Fruit fly (Drosophila melanogaster): ENCODE data around the gene dmt.

dmt gene

dm6 chr3R:9759360-9760191, 48.6 kb downstream of the dmt start, which contains the start of gene Mpi (continued):
- no peak for TF ChIP-seq chn (GFP tag; optimal IDR thresholded peaks at IDR 0.05)
- TF ChIP-seq CG7963 (GFP tag; IDR thresholded peaks at IDR 0.05; ENCODE audit: partially characterized antibody): no peak
- no peak for TF ChIP-seq corto (GFP tag; optimal IDR thresholded peaks at IDR 0.05)
- TF ChIP-seq klu (GFP tag; IDR thresholded peaks at IDR 0.05): no peak
- TF ChIP-seq Sry-β (GFP tag; optimal IDR thresholded peaks at IDR 0.05): no peak
- peak; percentile 77 for TF ChIP-seq Sry-δ (GFP tag; optimal IDR thresholded peaks at IDR 0.05)
- TF ChIP-seq Spps (tag; optimal IDR thresholded peaks at IDR 0.05): no peak
- TF ChIP-seq dmrt11E (tag; optimal IDR thresholded peaks at IDR 0.05): peak; percentile 49
- no peak for TF ChIP-seq sisA (GFP tag; IDR thresholded peaks at IDR 0.05)
- TF ChIP-seq Taf1 (GFP tag; IDR thresholded peaks at IDR 0.05): no peak
- TF ChIP-seq CG9932 (GFP tag; IDR thresholded peaks at IDR 0.05): peak; percentile 36
- TF ChIP-seq CG10274 (GFP tag; optimal IDR thresholded peaks at IDR 0.05): no peak
- TF ChIP-seq Myb (GFP tag; optimal IDR thresholded peaks at IDR 0.05): no peak
- no peak; the same call in 1 of the 3 replicates for TF ChIP-seq HLH4C (GFP tag; IDR thresholded peaks at IDR 0.05; ENCODE audit: partially characterized antibody)
- peak; percentile 62 for TF ChIP-seq CG12659 (GFP tag; optimal IDR thresholded peaks at IDR 0.05)
- TF ChIP-seq Doc3 (GFP tag; IDR thresholded peaks at IDR 0.05; ENCODE audit: partially characterized antibody): peak; percentile 53; the same call in 2 of the 3 replicates
- TF ChIP-seq tio (GFP tag; optimal IDR thresholded peaks at IDR 0.05): no peak
- no peak for TF ChIP-seq ken (GFP tag; IDR thresholded peaks at IDR 0.05)
- no peak for TF ChIP-seq CG11085 (GFP tag; IDR thresholded peaks at IDR 0.05)
- no peak for TF ChIP-seq gsb-n (tag; optimal IDR thresholded peaks at IDR 0.05)
- peak; percentile 70 for TF ChIP-seq Max (GFP tag; optimal IDR thresholded peaks at IDR 0.05)
- peak; percentile 56 for TF ChIP-seq sug (tag; optimal IDR thresholded peaks at IDR 0.05)
- no peak for TF ChIP-seq CG13894 (tag; optimal IDR thresholded peaks at IDR 0.05)
- TF ChIP-seq CG4424 (GFP tag; optimal IDR thresholded peaks at IDR 0.05): peak; percentile 27
- TF ChIP-seq Dip2 (GFP tag; IDR thresholded peaks at IDR 0.05): no peak
- no peak for TF ChIP-seq usp (GFP tag; optimal IDR thresholded peaks at IDR 0.05)
- TF ChIP-seq scrt (GFP tag; optimal IDR thresholded peaks at IDR 0.05): no peak
- peak; percentile 25 for TF ChIP-seq CrebB (tag; optimal IDR thresholded peaks at IDR 0.05)
- no peak for TF ChIP-seq mld (GFP tag; IDR thresholded peaks at IDR 0.05; ENCODE audit: partially characterized antibody)
- no peak for TF ChIP-seq Dad (GFP tag; optimal IDR thresholded peaks at IDR 0.05)
- TF ChIP-seq pita (GFP tag; optimal IDR thresholded peaks at IDR 0.05): no peak
- no peak for TF ChIP-seq Dfd (GFP tag; optimal IDR thresholded peaks at IDR 0.05)
- no peak for TF ChIP-seq jigr1 (GFP tag; IDR thresholded peaks at IDR 0.05)
- no peak for TF ChIP-seq CG2712 (tag; optimal IDR thresholded peaks at IDR 0.05)
- no peak for TF ChIP-seq CG4730 (GFP tag; IDR thresholded peaks at IDR 0.05)
- TF ChIP-seq kni (GFP tag; optimal IDR thresholded peaks at IDR 0.05): no peak
- TF ChIP-seq row (GFP tag; IDR thresholded peaks at IDR 0.05): peak; percentile 92
- TF ChIP-seq kay (GFP tag; optimal IDR thresholded peaks at IDR 0.05): no peak
- no peak for TF ChIP-seq zfh2 (GFP tag; optimal IDR thresholded peaks at IDR 0.05)
- TF ChIP-seq kah (GFP tag; optimal IDR thresholded peaks at IDR 0.05): no peak
- TF ChIP-seq CG6175 (GFP tag; IDR thresholded peaks at IDR 0.05): no peak
- no peak; the same call in 1 of the 3 replicates for TF ChIP-seq CG17361 (GFP tag; IDR thresholded peaks at IDR 0.05)
- TF ChIP-seq Ada2b (GFP tag; IDR thresholded peaks at IDR 0.05): no peak
- TF ChIP-seq Dll (GFP tag; IDR thresholded peaks at IDR 0.05; ENCODE audit: partially characterized antibody): peak; percentile 67
- peak; percentile 43 for TF ChIP-seq Rfx (GFP tag; IDR thresholded peaks at IDR 0.05)
- peak; percentile 56 for TF ChIP-seq CG34376 (GFP tag; optimal IDR thresholded peaks at IDR 0.05)
- TF ChIP-seq CkIIα-i1 (GFP tag; IDR thresholded peaks at IDR 0.05): no peak
- TF ChIP-seq sob (GFP tag; IDR thresholded peaks at IDR 0.05): no peak
- peak; percentile 66 for TF ChIP-seq Scr (GFP tag; IDR thresholded peaks at IDR 0.05; ENCODE audit: partially characterized antibody)
- TF ChIP-seq TFAM (GFP tag; optimal IDR thresholded peaks at IDR 0.05): no peak
